Fruit fly (Drosophila melanogaster) whole organism, adult: Measurements from ENCODE around the gene CG31827.
A peak's percentile ranks its signal among the peaks of the same experiment; 100 is the strongest.

Source experiments
- CG12768 ChIP-seq: fragments of 200-800 bp; sonication (Bioruptor generic); optimal IDR thresholded peaks from 2 replicates; lab custom pipeline; 2017; ENCODE audit warnings: missing biosample characterization, missing genetic modification characterization, mild to moderate bottlenecking, moderate library complexity, missing genetic modification reagents
- CG14711 ChIP-seq: fragments of 200-800 bp; sonication (Bioruptor generic); optimal IDR thresholded peaks from 2 replicates; lab custom pipeline; 2018; ENCODE audit warnings: missing biosample characterization, mild to moderate bottlenecking, missing genetic modification characterization, moderate library complexity
- CG1620 ChIP-seq: fragments of 200-800 bp; sonication (Bioruptor generic); optimal IDR thresholded peaks from 2 replicates; lab custom pipeline; 2016; ENCODE audit warnings: missing biosample characterization, missing genetic modification characterization
- CG33017 ChIP-seq: fragments of 200-800 bp; sonication (Bioruptor generic); optimal IDR thresholded peaks from 2 replicates; lab custom pipeline; 2018; ENCODE audit warnings: missing biosample characterization, mild to moderate bottlenecking, missing genetic modification characterization, moderate library complexity
- CG5204 ChIP-seq: fragments of 200-800 bp; sonication (Bioruptor generic); optimal IDR thresholded peaks from 2 replicates; lab custom pipeline; 2016; ENCODE audit warnings: missing biosample characterization, missing genetic modification characterization
- CG7045 ChIP-seq: fragments of 200-800 bp; sonication (Bioruptor generic); optimal IDR thresholded peaks from 2 replicates; lab custom pipeline; 2017; ENCODE audit warnings: missing biosample characterization, mild to moderate bottlenecking, missing genetic modification characterization
- CG7101 ChIP-seq: fragments of 200-800 bp; sonication (Bioruptor generic); optimal IDR thresholded peaks from 2 replicates; lab custom pipeline; 2018; ENCODE audit warnings: missing biosample characterization, mild to moderate bottlenecking, missing genetic modification characterization, moderate library complexity
- Clk ChIP-seq: fragments of 200-800 bp; sonication (Bioruptor generic); optimal IDR thresholded peaks from 2 replicates; lab custom pipeline; 2017; ENCODE audit warnings: missing biosample characterization, missing genetic modification characterization
- Crg-1 ChIP-seq: fragments of 200-800 bp; sonication (Bioruptor generic); optimal IDR thresholded peaks from 2 replicates; lab custom pipeline; 2016; ENCODE audit warnings: missing biosample characterization, missing genetic modification characterization
- Hr96 ChIP-seq: fragments of 200-800 bp; sonication (Bioruptor generic); optimal IDR thresholded peaks from 2 replicates; lab custom pipeline; 2016; ENCODE audit warnings: missing biosample characterization, missing genetic modification characterization
- Mnt ChIP-seq: fragments of 200-800 bp; sonication (Bioruptor generic); optimal IDR thresholded peaks from 2 replicates; lab custom pipeline; 2016; ENCODE audit warnings: missing biosample characterization, mild to moderate bottlenecking, missing genetic modification characterization
- bab1 ChIP-seq: fragments of 200-800 bp; sonication (Bioruptor generic); optimal IDR thresholded peaks from 3 replicates; lab custom pipeline; 2019; ENCODE audit warnings: missing biosample characterization, mild to moderate bottlenecking, missing genetic modification characterization, moderate library complexity
- cic ChIP-seq: fragments of 200-800 bp; sonication (Bioruptor generic); optimal IDR thresholded peaks from 2 replicates; lab custom pipeline; 2017; ENCODE audit warnings: missing biosample characterization, mild to moderate bottlenecking, missing genetic modification characterization, moderate library complexity
- cnc ChIP-seq, 2 experiments: fragments of >200 bp; optimal IDR thresholded peaks; 2 replicates each; lab custom pipeline; 2017
- kay ChIP-seq: fragments of 200-800 bp; sonication (Bioruptor generic); peaks from one replicate; lab custom pipeline; 2016; ENCODE audit warnings: missing biosample characterization, missing genetic modification characterization, borderline replicate concordance
- ovo ChIP-seq: fragments of 200-800 bp; sonication (Bioruptor generic); optimal IDR thresholded peaks from 2 replicates; lab custom pipeline; 2016; ENCODE audit warnings: missing biosample characterization, missing genetic modification characterization
- pad ChIP-seq: fragments of 200-800 bp; sonication (Bioruptor generic); optimal IDR thresholded peaks from 3 replicates; lab custom pipeline; 2017; ENCODE audit warnings: missing biosample characterization, missing genetic modification characterization, mild to moderate bottlenecking, moderate library complexity, missing genetic modification reagents
- tj ChIP-seq: fragments of 200-800 bp; sonication (Bioruptor generic); optimal IDR thresholded peaks from 3 replicates; lab custom pipeline; 2017; ENCODE audit warnings: missing biosample characterization, mild to moderate bottlenecking, missing genetic modification characterization, moderate library complexity
- toe ChIP-seq: fragments of 200-800 bp; sonication (Bioruptor generic); optimal IDR thresholded peaks from 2 replicates; lab custom pipeline; 2016; ENCODE audit warnings: missing biosample characterization, missing genetic modification characterization

CG31827 gene

DNA sequence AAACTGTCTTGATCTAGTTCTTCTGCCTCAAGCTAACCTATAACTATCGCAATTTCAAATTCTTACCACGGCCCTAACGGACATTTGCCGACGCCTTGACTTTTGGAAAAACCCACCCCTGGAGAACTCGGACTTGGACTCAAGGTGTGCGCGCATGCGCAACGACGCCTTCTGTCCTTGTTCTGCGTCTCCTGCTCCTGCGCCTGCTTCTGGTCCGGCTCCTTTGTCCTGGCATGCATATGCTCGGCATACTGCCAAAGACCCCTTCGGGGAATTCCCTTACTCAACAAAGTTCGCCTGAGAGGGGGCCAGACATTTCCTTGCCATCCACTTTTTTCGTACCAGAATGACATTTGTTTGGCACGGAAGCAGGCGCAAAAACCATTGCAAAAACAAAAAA lies 30.9 kb downstream of the CG31827 start:
- no peak for TF ChIP-seq tj (GFP tag; lab: Kevin White, UChicago)
- TF ChIP-seq Clk, result no peak
- TF ChIP-seq ovo (GFP tag; lab: Kevin White, UChicago), result no peak
- no peak for TF ChIP-seq pad (GFP tag; lab: Kevin White, UChicago)
- no peak for TF ChIP-seq cnc (optimal IDR thresholded peaks at IDR 0.05; lab: Kevin White, UChicago)
- no peak for TF ChIP-seq Crg-1 (GFP tag; lab: Kevin White, UChicago)
- TF ChIP-seq CG14711 (tag; lab: Kevin White, UChicago), result no peak
- no peak for TF ChIP-seq CG5204 (GFP tag; lab: Kevin White, UChicago)
- no peak for TF ChIP-seq CG33017
- no peak for TF ChIP-seq Hr96 (GFP tag; lab: Kevin White, UChicago)
- no peak for TF ChIP-seq CG1620 (GFP tag; lab: Kevin White, UChicago)

DNA sequence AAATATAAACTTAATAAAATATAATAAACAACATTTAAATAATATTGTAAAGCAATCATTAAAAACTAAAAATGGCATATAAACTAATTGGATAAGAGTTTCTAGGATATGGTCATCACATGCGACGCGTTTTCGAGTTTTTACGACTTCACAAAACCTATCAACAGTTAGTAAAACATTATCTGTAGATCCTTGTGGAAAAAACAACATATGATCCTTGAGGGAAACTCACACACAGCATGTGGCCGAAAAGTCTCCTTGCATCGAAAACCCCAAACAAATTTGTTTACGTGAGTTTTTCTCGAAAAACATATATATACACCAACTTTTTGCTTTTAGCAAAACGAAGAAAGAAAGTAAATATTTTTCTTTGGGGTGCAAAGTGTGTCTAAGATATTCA lies 35.9 kb downstream of the CG31827 start:
- TF ChIP-seq CG12768 (GFP tag; lab: Kevin White, UChicago) (no peak), Hr96 (GFP tag; lab: Kevin White, UChicago) (no peak), CG5204 (GFP tag; lab: Kevin White, UChicago) (no peak), CG14711 (tag; lab: Kevin White, UChicago) (no peak), Clk (no peak), CG1620 (GFP tag; lab: Kevin White, UChicago) (no peak), toe (GFP tag; lab: Kevin White, UChicago) (no peak), cic (GFP tag; lab: Kevin White, UChicago) (no peak), Crg-1 (GFP tag; lab: Kevin White, UChicago) (no peak), CG7045 (no peak), tj (GFP tag; lab: Kevin White, UChicago) (no peak), cnc (optimal IDR thresholded peaks at IDR 0.05; lab: Kevin White, UChicago) (no peak), pad (GFP tag; lab: Kevin White, UChicago) (no peak), Mnt (GFP tag; lab: Kevin White, UChicago) (no peak), kay (GFP tag; lab: Kevin White, UChicago) (no peak), bab1 (GFP tag; lab: Kevin White, UChicago) (no peak), CG7101 (no peak), ovo (GFP tag; lab: Kevin White, UChicago) (no peak), CG33017 (no peak)

DNA sequence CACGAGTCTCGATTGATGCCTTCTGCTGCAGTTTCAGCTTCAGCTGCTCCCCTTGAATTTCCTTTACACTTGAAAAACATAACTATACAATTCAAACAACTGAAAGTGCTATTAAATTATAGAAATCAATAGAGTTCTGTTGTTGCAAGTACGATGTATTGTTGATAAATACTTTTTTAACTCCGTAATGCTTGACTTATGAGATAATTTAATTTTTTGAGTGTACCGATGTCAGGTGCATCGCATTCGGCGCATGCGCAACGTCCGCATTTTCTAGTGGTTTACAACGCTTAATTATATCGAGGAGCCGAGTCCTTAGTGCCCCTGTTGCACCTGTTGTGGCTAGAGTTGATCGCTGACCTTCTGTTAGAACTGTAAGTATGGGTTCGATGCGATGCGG lies 36.4 kb downstream of the CG31827 start:
- TF ChIP-seq CG7045, result no peak
- TF ChIP-seq Hr96 (GFP tag; lab: Kevin White, UChicago), result no peak
- no peak for TF ChIP-seq cic (GFP tag; lab: Kevin White, UChicago)

DNA sequence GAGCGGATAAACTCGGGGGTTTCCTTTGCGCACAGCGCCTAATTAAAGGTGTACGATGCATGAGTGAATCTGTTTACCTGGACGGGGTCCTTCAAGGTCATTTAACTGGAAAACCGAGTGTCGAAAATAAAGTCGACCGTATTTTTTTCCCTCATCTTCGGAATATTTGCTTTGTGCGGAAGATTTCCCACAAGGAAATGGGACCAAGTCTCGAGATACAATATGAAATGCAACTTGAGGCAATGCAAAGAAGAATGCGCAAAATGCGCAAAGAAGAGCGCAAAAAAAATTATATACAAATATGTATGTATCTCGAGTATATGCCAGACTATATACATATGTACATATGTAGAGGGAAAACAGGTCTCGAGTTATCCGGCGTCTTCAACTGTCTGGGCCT lies 38.0 kb downstream of the CG31827 start:
- TF ChIP-seq CG1620 (GFP tag; lab: Kevin White, UChicago) (no peak), CG14711 (tag; lab: Kevin White, UChicago) (no peak), CG5204 (GFP tag; lab: Kevin White, UChicago) (no peak), toe (GFP tag; lab: Kevin White, UChicago) (no peak), CG7101 (no peak), Crg-1 (GFP tag; lab: Kevin White, UChicago) (no peak), pad (GFP tag; lab: Kevin White, UChicago) (no peak), tj (GFP tag; lab: Kevin White, UChicago) (no peak), kay (GFP tag; lab: Kevin White, UChicago) (no peak), CG7045 (no peak)

DNA sequence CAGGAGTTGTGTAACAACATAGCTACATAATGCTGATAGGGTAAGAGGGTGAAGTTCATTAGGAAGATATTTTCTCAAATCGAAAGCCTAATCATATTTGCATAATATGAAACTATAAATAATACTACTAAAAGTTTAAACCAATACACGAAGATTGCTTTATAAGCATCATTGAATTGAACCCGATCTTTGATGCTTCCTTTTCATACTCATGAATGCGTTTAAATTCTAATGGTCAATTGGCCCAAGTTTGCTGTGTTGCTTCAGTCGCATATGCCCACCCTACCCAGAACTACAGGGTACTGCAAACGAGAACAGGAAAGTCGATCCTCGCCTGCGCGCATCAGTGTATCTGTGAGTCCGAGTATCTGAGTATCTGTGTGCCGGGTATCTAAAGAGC lies 38.6 kb downstream of the CG31827 start:
- no peak for TF ChIP-seq CG5204 (GFP tag; lab: Kevin White, UChicago)
- no peak for TF ChIP-seq CG7101
- no peak for TF ChIP-seq tj (GFP tag; lab: Kevin White, UChicago)
- TF ChIP-seq toe (GFP tag; lab: Kevin White, UChicago), result no peak
- TF ChIP-seq CG14711 (tag; lab: Kevin White, UChicago), result no peak
- TF ChIP-seq Clk, result no peak
- no peak for TF ChIP-seq cic (GFP tag; lab: Kevin White, UChicago)
- TF ChIP-seq Mnt (GFP tag; lab: Kevin White, UChicago), result no peak
- no peak for TF ChIP-seq CG1620 (GFP tag; lab: Kevin White, UChicago)
- no peak for TF ChIP-seq cnc (optimal IDR thresholded peaks at IDR 0.05; lab: Kevin White, UChicago)
- no peak for TF ChIP-seq Crg-1 (GFP tag; lab: Kevin White, UChicago)
- TF ChIP-seq Hr96 (GFP tag; lab: Kevin White, UChicago), result no peak
- TF ChIP-seq CG12768 (GFP tag; lab: Kevin White, UChicago), result no peak

DNA sequence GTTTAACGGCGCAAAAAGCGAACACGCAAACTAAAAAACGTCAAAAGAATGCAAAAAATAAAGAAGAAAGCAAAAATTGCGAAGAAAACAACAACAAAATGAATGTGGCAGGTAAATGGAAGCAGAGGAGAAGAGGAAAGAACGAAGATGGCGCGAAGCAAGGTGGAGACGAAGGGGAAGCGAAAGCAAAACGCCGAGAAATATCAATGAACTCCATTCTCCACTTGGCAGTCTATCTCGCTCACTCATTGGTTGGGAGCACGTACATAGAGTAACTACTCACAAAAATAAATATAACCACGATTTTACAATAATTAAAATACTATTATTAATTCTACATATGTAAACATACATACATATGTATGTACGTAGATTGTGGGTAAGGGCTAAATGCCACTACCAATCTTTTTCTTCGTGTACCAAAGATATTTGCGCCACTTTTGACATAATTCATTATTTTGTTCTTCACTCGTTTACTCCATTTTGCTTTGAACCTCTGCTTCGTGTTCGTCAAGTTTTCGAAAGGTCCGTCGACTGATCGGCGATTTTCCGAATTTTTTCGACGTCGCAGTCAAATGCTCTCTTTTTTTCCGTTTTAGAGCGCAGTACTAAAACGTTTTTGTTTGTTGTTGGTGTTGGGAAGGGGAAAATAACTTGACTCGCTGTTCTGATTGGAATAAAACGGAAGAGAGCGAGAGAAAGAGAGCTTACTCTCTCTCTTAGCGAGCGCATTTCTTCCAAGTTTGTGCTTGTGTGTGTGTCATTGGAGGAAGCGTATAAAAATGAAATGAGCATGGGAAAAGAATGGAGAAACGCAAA lies 40.3 kb downstream of the CG31827 start:
- TF ChIP-seq kay (GFP tag; lab: Kevin White, UChicago) (peak; percentile 74), bab1 (GFP tag; lab: Kevin White, UChicago) (no peak), CG7045 (no peak), pad (GFP tag; lab: Kevin White, UChicago) (peak; percentile 99), Crg-1 (GFP tag; lab: Kevin White, UChicago) (no peak), Hr96 (GFP tag; lab: Kevin White, UChicago) (no peak), CG14711 (tag; lab: Kevin White, UChicago) (no peak), Mnt (GFP tag; lab: Kevin White, UChicago) (no peak)
